Fruit fly (Drosophila melanogaster) whole organism, wandering third instar larva: ENCODE data around the gene CG8086.

Experiments
- CG32264 ChIP-seq: fragments of 200-800 bp; sonication (Bioruptor generic); optimal IDR thresholded peaks from 2 replicates; lab custom pipeline; 2016; ENCODE audit warnings: missing biosample characterization, missing genetic modification characterization
- Dfd ChIP-seq: fragments of >200 bp; optimal IDR thresholded peaks from 2 replicates; lab custom pipeline; 2017; ENCODE audit warnings: missing biosample characterization, missing genetic modification characterization
- Jra ChIP-seq: sonication (Bioruptor generic); optimal IDR thresholded peaks from 2 replicates; lab custom pipeline; 2016; ENCODE audit warnings: missing biosample characterization, missing genetic modification characterization
- Myc ChIP-seq: fragments of >200 bp; optimal IDR thresholded peaks from 2 replicates; lab custom pipeline; 2017
- Sp1 ChIP-seq: fragments of 200-800 bp; sonication (Bioruptor generic); optimal IDR thresholded peaks from 3 replicates; lab custom pipeline; 2019; ENCODE audit warnings: missing biosample characterization, mild to moderate bottlenecking, missing genetic modification characterization, moderate library complexity
- br ChIP-seq: fragments of 200-800 bp; sonication (Bioruptor generic); optimal IDR thresholded peaks from 2 replicates; lab custom pipeline; 2016; ENCODE audit warnings: missing biosample characterization, missing genetic modification characterization
- pan ChIP-seq: fragments of >200 bp; optimal IDR thresholded peaks from 2 replicates; lab custom pipeline; 2017
- sage ChIP-seq: fragments of 200-800 bp; sonication (Bioruptor generic); optimal IDR thresholded peaks from 2 replicates; lab custom pipeline; 2016; ENCODE audit warnings: missing biosample characterization, mild to moderate bottlenecking, missing genetic modification characterization
- usp ChIP-seq: fragments of >200 bp; optimal IDR thresholded peaks from 2 replicates; lab custom pipeline; 2017; ENCODE audit warnings: missing biosample characterization, missing genetic modification characterization

DNA sequence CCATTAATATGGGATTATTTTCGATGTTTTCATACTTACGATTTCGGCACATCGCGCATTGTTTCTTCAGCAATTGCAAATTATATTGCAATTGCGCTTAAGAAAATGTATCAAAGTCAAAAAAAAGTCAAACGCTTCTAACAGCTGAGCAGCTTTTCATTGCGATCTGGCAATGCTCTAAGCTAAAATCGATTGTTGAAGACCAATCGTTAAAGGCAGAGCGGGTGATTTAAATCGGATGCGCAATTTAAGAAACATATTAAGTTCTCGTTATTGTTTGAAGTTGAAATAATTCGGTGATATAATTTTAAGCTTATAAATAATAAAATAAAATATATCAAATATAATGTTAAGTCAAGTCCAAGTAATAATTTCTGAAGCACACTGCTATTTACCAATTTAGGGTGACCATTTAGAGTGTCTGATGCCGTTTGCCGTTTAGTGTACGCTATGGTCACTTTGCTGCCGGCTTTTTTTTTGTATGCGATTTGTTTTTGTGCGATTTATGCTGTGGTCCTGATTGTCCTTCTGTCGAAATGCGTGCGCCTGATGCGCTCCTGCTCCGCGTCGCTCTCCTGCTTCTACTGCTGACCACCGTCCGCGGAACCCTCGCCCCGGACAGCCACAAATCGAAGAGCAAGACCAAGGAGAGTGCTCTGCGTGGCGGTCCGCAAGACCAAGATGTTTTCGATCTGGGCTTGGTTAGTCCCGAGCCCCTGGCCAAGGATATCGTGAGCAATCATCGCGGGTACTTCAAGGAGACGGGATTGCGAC lies 60.4 kb downstream of the CG8086 start, which contains the start of the genes CG8475 and CG8460:
- TF ChIP-seq Dfd (GFP tag; lab: Kevin White, UChicago): no peak
- TF ChIP-seq br (GFP tag; lab: Kevin White, UChicago): no peak
- TF ChIP-seq Sp1: no peak
- TF ChIP-seq sage (GFP tag; lab: Kevin White, UChicago): no peak
- TF ChIP-seq pan (lab: Kevin White, UChicago): no peak
- TF ChIP-seq Myc (lab: Kevin White, UChicago): no peak
- TF ChIP-seq usp: no peak
- no peak for TF ChIP-seq CG32264 (GFP tag; lab: Kevin White, UChicago)
- no peak for TF ChIP-seq Jra (GFP tag; lab: Kevin White, UChicago)
